Worm (Caenorhabditis elegans) whole organism, L1 larva: ENCODE data around the gene Y110A2AL.4.

Experiments used
- C04F5.9 ChIP-seq: sonication (generic microtip); optimal IDR thresholded peaks from 2 replicates; lab custom pipeline; 2016; ENCODE audit warnings: missing genetic modification characterization, missing compliant biosample characterization
- C16A3.4 ChIP-seq: fragments of 150-350 bp; optimal IDR thresholded peaks from 2 replicates; lab custom pipeline; 2014; ENCODE audit warnings: missing biosample characterization, missing genetic modification characterization
- C34B4.2 ChIP-seq: sonication (generic microtip); optimal IDR thresholded peaks from 2 replicates; lab custom pipeline; 2017; ENCODE audit warnings: mild to moderate bottlenecking, missing genetic modification characterization, missing compliant biosample characterization
- Y116A8C.19 ChIP-seq: sonication (generic microtip); optimal IDR thresholded peaks from 2 replicates; lab custom pipeline; 2016; ENCODE audit warnings: missing compliant biosample characterization, missing genetic modification characterization, borderline replicate concordance
- aha-1 ChIP-seq: fragments of 150-350 bp; optimal IDR thresholded peaks from 2 replicates; lab custom pipeline; 2014; ENCODE audit warnings: missing biosample characterization, missing genetic modification characterization
- aly-2 ChIP-seq: fragments of 150-350 bp; optimal IDR thresholded peaks from 2 replicates; lab custom pipeline; 2014; ENCODE audit warnings: missing biosample characterization, missing genetic modification characterization
- ceh-8 ChIP-seq: fragments of 200-800 bp; sonication (Bioruptor generic); optimal IDR thresholded peaks from 2 replicates; lab custom pipeline; 2018; ENCODE audit warnings: mild to moderate bottlenecking, missing genetic modification characterization, moderate library complexity, missing compliant biosample characterization
- ceh-82 ChIP-seq, 3 experiments: fragments of 150-350 bp in 1 of 3; sonication (generic microtip) in 2 of 3; optimal IDR thresholded peaks; 2 replicates each; lab custom pipeline; 2014 to 2017; ENCODE audit warnings: missing biosample characterization in 3 of 3, missing genetic modification characterization in 3 of 3
- ceh-90 ChIP-seq: sonication (generic microtip); optimal IDR thresholded peaks from 2 replicates; lab custom pipeline; 2016; ENCODE audit warnings: missing genetic modification characterization, missing compliant biosample characterization
- ces-1 ChIP-seq: fragments of 150-350 bp; optimal IDR thresholded peaks from 2 replicates; lab custom pipeline; 2014; ENCODE audit warnings: missing biosample characterization, missing genetic modification reagents, missing genetic modification characterization
- dpl-1 ChIP-seq, 3 experiments: fragments of 150-350 bp in 2 of 3; sonication (generic microtip) in 1 of 3; optimal IDR thresholded peaks; 2 replicates each; lab custom pipeline; 2014 to 2017; ENCODE audit warnings: missing biosample characterization in 3 of 3, missing genetic modification characterization in 3 of 3, missing genetic modification reagents in 3 of 3
- dsc-1 ChIP-seq: sonication (generic microtip); optimal IDR thresholded peaks from 2 replicates; lab custom pipeline; 2016; ENCODE audit warnings: mild to moderate bottlenecking, missing genetic modification characterization, missing compliant biosample characterization
- egl-13 ChIP-seq: sonication (generic microtip); optimal IDR thresholded peaks from 2 replicates; lab custom pipeline; 2016; ENCODE audit warnings: missing genotype, missing genetic modification reagents, missing genetic modification characterization, missing compliant biosample characterization
- elt-2 ChIP-seq: sonication (generic microtip); optimal IDR thresholded peaks from 2 replicates; lab custom pipeline; 2016; ENCODE audit warnings: missing genetic modification characterization, mild to moderate bottlenecking, inconsistent platforms, missing compliant biosample characterization, missing genetic modification reagents
- ets-5 ChIP-seq: fragments of 200-800 bp; sonication (Bioruptor generic); IDR thresholded peaks from 2 replicates; pipeline ENCODE4 v1.3.6; 2022; ENCODE audit warnings: missing genetic modification characterization, missing compliant biosample characterization
- fkh-10 ChIP-seq: sonication (generic microtip); optimal IDR thresholded peaks from 2 replicates; lab custom pipeline; 2017; ENCODE audit warnings: missing biosample characterization, missing genetic modification reagents, missing genetic modification characterization
- fkh-4 ChIP-seq: sonication (generic microtip); optimal IDR thresholded peaks from 2 replicates; lab custom pipeline; 2016; ENCODE audit warnings: missing compliant biosample characterization, missing genetic modification characterization, borderline replicate concordance
- fkh-8 ChIP-seq: sonication (generic microtip); optimal IDR thresholded peaks from 2 replicates; lab custom pipeline; 2016; ENCODE audit warnings: mild to moderate bottlenecking, missing genetic modification characterization, missing compliant biosample characterization
- fos-1 ChIP-seq: fragments of 150-350 bp; optimal IDR thresholded peaks from 2 replicates; lab custom pipeline; 2014; ENCODE audit warnings: missing biosample characterization, missing genetic modification characterization
- grh-1 ChIP-seq: fragments of 200-800 bp; sonication (Bioruptor generic); IDR thresholded peaks from 2 replicates; pipeline ENCODE4 v1.3.6; 2022; ENCODE audit warnings: missing genetic modification reagents, missing genetic modification characterization, missing compliant biosample characterization
- hlh-4 ChIP-seq: sonication (generic microtip); optimal IDR thresholded peaks from 2 replicates; lab custom pipeline; 2016; ENCODE audit warnings: mild to moderate bottlenecking, missing genetic modification characterization, missing compliant biosample characterization
- hpl-2 ChIP-seq: fragments of 150-350 bp; optimal IDR thresholded peaks from 2 replicates; lab custom pipeline; 2014; ENCODE audit warnings: missing biosample characterization, missing genetic modification reagents, missing genetic modification characterization
- irx-1 ChIP-seq: sonication (generic microtip); optimal IDR thresholded peaks from 2 replicates; lab custom pipeline; 2016; ENCODE audit warnings: missing genetic modification characterization, missing compliant biosample characterization
- isw-1 ChIP-seq: fragments of 200-800 bp; sonication (Bioruptor generic); IDR thresholded peaks from 2 replicates; pipeline ENCODE4 v1.3.6; 2022; ENCODE audit warnings: missing genetic modification characterization, missing compliant biosample characterization
- jun-1 ChIP-seq: fragments of 150-350 bp; optimal IDR thresholded peaks from 2 replicates; lab custom pipeline; 2014; ENCODE audit warnings: missing biosample characterization, missing genetic modification reagents, missing genetic modification characterization
- lin-13 ChIP-seq: fragments of 150-350 bp; optimal IDR thresholded peaks from 2 replicates; lab custom pipeline; 2014; ENCODE audit warnings: missing biosample characterization, missing genetic modification reagents, missing genetic modification characterization
- lin-14 ChIP-seq: fragments of 200-800 bp; sonication (Bioruptor generic); optimal IDR thresholded peaks from 2 replicates; lab custom pipeline; 2018; ENCODE audit warnings: mild to moderate bottlenecking, missing genetic modification characterization, moderate library complexity, missing compliant biosample characterization
- lin-15B ChIP-seq: fragments of 150-350 bp; sonication (generic microtip); optimal IDR thresholded peaks from 3 replicates; lab custom pipeline; 2014; ENCODE audit warnings: missing biosample characterization, missing genetic modification characterization
- lin-35 ChIP-seq, 2 experiments: fragments of 150-350 bp; optimal IDR thresholded peaks; 2 replicates each; lab custom pipeline; 2014; ENCODE audit warnings: missing biosample characterization in 2 of 2, missing genetic modification characterization in 2 of 2, missing genetic modification reagents in 2 of 2
- lin-39 ChIP-seq: fragments of 150-350 bp; optimal IDR thresholded peaks from 2 replicates; lab custom pipeline; 2014; ENCODE audit warnings: missing biosample characterization, missing genetic modification reagents, missing genetic modification characterization
- lir-3 ChIP-seq: sonication (generic microtip); optimal IDR thresholded peaks from 2 replicates; lab custom pipeline; 2016; ENCODE audit warnings: mild to moderate bottlenecking, missing genetic modification characterization, moderate library complexity, missing compliant biosample characterization; ENCODE audit not compliant: poor library complexity
- mab-9 ChIP-seq: fragments of 200-800 bp; sonication (Bioruptor generic); IDR thresholded peaks from 2 replicates; pipeline ENCODE4 v1.3.6; 2022; ENCODE audit warnings: missing genetic modification reagents, missing genetic modification characterization, missing compliant biosample characterization
- mdl-1 ChIP-seq, 2 experiments: fragments of 150-350 bp; optimal IDR thresholded peaks; 2 replicates each; lab custom pipeline; 2014 to 2017; ENCODE audit warnings: missing biosample characterization in 2 of 2, missing genetic modification characterization in 2 of 2, inconsistent platforms in 1 of 2
- nhr-11 ChIP-seq: fragments of 150-350 bp; optimal IDR thresholded peaks from 2 replicates; lab custom pipeline; 2014; ENCODE audit warnings: missing biosample characterization, missing genetic modification characterization
- nhr-47 ChIP-seq: sonication (generic microtip); optimal IDR thresholded peaks from 2 replicates; lab custom pipeline; 2016; ENCODE audit warnings: mild to moderate bottlenecking, missing genetic modification characterization, moderate library complexity, missing compliant biosample characterization
- nhr-76 ChIP-seq: sonication (generic microtip); optimal IDR thresholded peaks from 2 replicates; lab custom pipeline; 2017; ENCODE audit warnings: missing biosample characterization, missing genetic modification characterization
- nhr-85 ChIP-seq: sonication (generic microtip); peaks from one replicate; lab custom pipeline; 2016; ENCODE audit warnings: missing genetic modification characterization, inconsistent platforms, missing compliant biosample characterization
- pag-3 ChIP-seq: sonication (generic microtip); optimal IDR thresholded peaks from 2 replicates; lab custom pipeline; 2017; ENCODE audit warnings: missing genetic modification characterization, mild to moderate bottlenecking, missing compliant biosample characterization, antibody characterized with exemption, borderline replicate concordance; ENCODE audit not compliant: insufficient read depth
- pax-3 ChIP-seq: fragments of 200-800 bp; sonication (Bioruptor generic); optimal IDR thresholded peaks from 2 replicates; lab custom pipeline; 2018; ENCODE audit warnings: mild to moderate bottlenecking, missing genetic modification characterization, moderate library complexity, missing compliant biosample characterization
- pqm-1 ChIP-seq: sonication (generic microtip); optimal IDR thresholded peaks from 3 replicates; lab custom pipeline; 2017; ENCODE audit warnings: missing biosample characterization, missing genetic modification characterization
- snpc-4 ChIP-seq: fragments of 150-350 bp; optimal IDR thresholded peaks from 2 replicates; lab custom pipeline; 2014; ENCODE audit warnings: missing biosample characterization, missing genetic modification characterization
- snu-23 ChIP-seq: sonication (generic microtip); optimal IDR thresholded peaks from 2 replicates; lab custom pipeline; 2016; ENCODE audit warnings: missing genetic modification characterization, missing compliant biosample characterization
- sox-4 ChIP-seq: sonication (generic microtip); optimal IDR thresholded peaks from 2 replicates; lab custom pipeline; 2016; ENCODE audit warnings: missing genetic modification characterization, missing compliant biosample characterization
- tlp-1 ChIP-seq: fragments of 150-350 bp; optimal IDR thresholded peaks from 2 replicates; lab custom pipeline; 2014; ENCODE audit warnings: missing biosample characterization, missing genetic modification characterization
- unc-130 ChIP-seq: fragments of 150-350 bp; optimal IDR thresholded peaks from 2 replicates; lab custom pipeline; 2017; ENCODE audit warnings: missing biosample characterization, missing genetic modification characterization, inconsistent platforms
- unc-62 ChIP-seq: fragments of 150-350 bp; optimal IDR thresholded peaks from 2 replicates; lab custom pipeline; 2014; ENCODE audit warnings: missing biosample characterization, missing genetic modification reagents, missing genetic modification characterization
- unc-98 ChIP-seq: fragments of 200-800 bp; sonication (Bioruptor generic); IDR thresholded peaks from 2 replicates; pipeline ENCODE4 v1.3.6; 2022; ENCODE audit warnings: missing genetic modification characterization, missing compliant biosample characterization
- vab-15 ChIP-seq: sonication (generic microtip); optimal IDR thresholded peaks from 2 replicates; lab custom pipeline; 2017; ENCODE audit warnings: missing genotype, mild to moderate bottlenecking, missing genetic modification characterization, missing compliant biosample characterization
- xbp-1 ChIP-seq: sonication (generic microtip); optimal IDR thresholded peaks from 2 replicates; lab custom pipeline; 2016; ENCODE audit warnings: missing genetic modification characterization, missing compliant biosample characterization
- zag-1 ChIP-seq: fragments of 150-350 bp; optimal IDR thresholded peaks from 2 replicates; lab custom pipeline; 2014; ENCODE audit warnings: missing biosample characterization, missing genetic modification characterization
- zip-4 ChIP-seq: fragments of 200-800 bp; sonication (Bioruptor generic); optimal IDR thresholded peaks from 2 replicates; lab custom pipeline; 2018; ENCODE audit warnings: mild to moderate bottlenecking, missing genetic modification characterization, moderate library complexity, missing compliant biosample characterization
- ztf-4 ChIP-seq: fragments of 150-350 bp; optimal IDR thresholded peaks from 2 replicates; lab custom pipeline; 2014; ENCODE audit warnings: missing biosample characterization, missing genetic modification characterization

Y110A2AL.4 gene

ce11 chrII:2800550-2801233 lies 38.4 kb upstream of the Y110A2AL.4 start, which contains the start of gene nhr-119 (continued):
- TF ChIP-seq fkh-10 (GFP tag; lab: Kevin White, UChicago) (no peak), egl-13 (tag; lab: Kevin White, UChicago) (no peak), pqm-1 (tag; lab: Kevin White, UChicago) (peak; percentile 18), sox-4 (tag; lab: Kevin White, UChicago) (no peak), lin-14 (GFP tag; lab: Kevin White, UChicago) (peak; percentile 83), pax-3 (tag; lab: Kevin White, UChicago) (no peak), zag-1 (tag; lab: Kevin White, UChicago) (no peak), lir-3 (no peak), ces-1 (no peak), ceh-90 (tag; lab: Kevin White, UChicago) (no peak), dsc-1 (no peak), nhr-11 (tag; lab: Kevin White, UChicago) (peak; percentile 86), ztf-4 (tag; lab: Kevin White, UChicago) (peak; percentile 40), ets-5 (GFP tag; lab: Robert Waterston, UW) (no peak), lin-35 (GFP tag; optimal IDR thresholded peaks at IDR 0.05; lab: Kevin White, UChicago) (peak; percentile 6 to 69), grh-1 (GFP tag; lab: Robert Waterston, UW) (peak; percentile 71), hpl-2 (GFP tag; lab: Kevin White, UChicago) (no peak), lin-13 (peak; percentile 26), xbp-1 (peak; percentile 50), dpl-1 (GFP tag; optimal IDR thresholded peaks at IDR 0.05; lab: Kevin White, UChicago) (peak; percentile 32 to 58 (median 34)), lin-15B (tag; lab: Kevin White, UChicago) (no peak), vab-15 (tag; lab: Kevin White, UChicago) (no peak), snpc-4 (tag; lab: Kevin White, UChicago) (no peak), C04F5.9 (tag; lab: Kevin White, UChicago) (no peak), ceh-8 (GFP tag; lab: Kevin White, UChicago) (no peak), mdl-1 (tag; optimal IDR thresholded peaks at IDR 0.05; lab: Kevin White, UChicago) (peak in 1 of 2 experiments; percentile 71), fkh-8 (tag; lab: Kevin White, UChicago) (no peak), zip-4 (GFP tag; lab: Kevin White, UChicago) (no peak), nhr-85 (tag; lab: Kevin White, UChicago) (peak; percentile 98), lin-39 (tag; lab: Kevin White, UChicago) (peak; percentile 92), nhr-47 (tag; lab: Kevin White, UChicago) (peak; percentile 77), C16A3.4 (tag; lab: Kevin White, UChicago) (peak; percentile 19), aha-1 (tag; lab: Kevin White, UChicago) (no peak), mab-9 (GFP tag; lab: Robert Waterston, UW) (no peak), unc-62 (GFP tag; lab: Kevin White, UChicago) (no peak), aly-2 (tag; lab: Kevin White, UChicago) (no peak), Y116A8C.19 (tag; lab: Kevin White, UChicago) (no peak), fkh-4 (no peak), hlh-4 (tag; lab: Kevin White, UChicago) (no peak), irx-1 (tag; lab: Kevin White, UChicago) (peak; percentile 28), isw-1 (GFP tag; lab: Robert Waterston, UW) (no peak), ceh-82 (tag; optimal IDR thresholded peaks at IDR 0.05; lab: Kevin White, UChicago) (no peak), jun-1 (tag; lab: Kevin White, UChicago) (peak; percentile 73), pag-3 (no peak), nhr-76 (tag; lab: Kevin White, UChicago) (no peak), elt-2 (peak; percentile 95), C34B4.2 (tag; lab: Kevin White, UChicago) (no peak), unc-98 (GFP tag; lab: Robert Waterston, UW) (no peak), snu-23 (GFP tag; lab: Kevin White, UChicago) (peak; percentile 83), unc-130 (tag; lab: Kevin White, UChicago) (peak; percentile 48), tlp-1 (tag; lab: Kevin White, UChicago) (no peak), fos-1 (tag; lab: Kevin White, UChicago) (no peak)
